Worm (Caenorhabditis elegans) whole organism, late embryonic: ENCODE results near the gene F02C12.2.

Experiments
- fax-1 ChIP-seq: sonication (generic microtip); optimal IDR thresholded peaks from 2 replicates; lab custom pipeline; 2016; ENCODE audit warnings: missing genotype, missing genetic modification characterization, missing compliant biosample characterization
- hlh-30 ChIP-seq: sonication (generic microtip); optimal IDR thresholded peaks from 2 replicates; lab custom pipeline; 2017; ENCODE audit warnings: antibody characterized with exemption, missing genetic modification characterization, missing compliant biosample characterization; ENCODE audit not compliant: insufficient read depth
- unc-86 ChIP-seq: sonication (generic microtip); optimal IDR thresholded peaks from 2 replicates; lab custom pipeline; 2016; ENCODE audit warnings: missing genetic modification characterization, missing compliant biosample characterization

DNA sequence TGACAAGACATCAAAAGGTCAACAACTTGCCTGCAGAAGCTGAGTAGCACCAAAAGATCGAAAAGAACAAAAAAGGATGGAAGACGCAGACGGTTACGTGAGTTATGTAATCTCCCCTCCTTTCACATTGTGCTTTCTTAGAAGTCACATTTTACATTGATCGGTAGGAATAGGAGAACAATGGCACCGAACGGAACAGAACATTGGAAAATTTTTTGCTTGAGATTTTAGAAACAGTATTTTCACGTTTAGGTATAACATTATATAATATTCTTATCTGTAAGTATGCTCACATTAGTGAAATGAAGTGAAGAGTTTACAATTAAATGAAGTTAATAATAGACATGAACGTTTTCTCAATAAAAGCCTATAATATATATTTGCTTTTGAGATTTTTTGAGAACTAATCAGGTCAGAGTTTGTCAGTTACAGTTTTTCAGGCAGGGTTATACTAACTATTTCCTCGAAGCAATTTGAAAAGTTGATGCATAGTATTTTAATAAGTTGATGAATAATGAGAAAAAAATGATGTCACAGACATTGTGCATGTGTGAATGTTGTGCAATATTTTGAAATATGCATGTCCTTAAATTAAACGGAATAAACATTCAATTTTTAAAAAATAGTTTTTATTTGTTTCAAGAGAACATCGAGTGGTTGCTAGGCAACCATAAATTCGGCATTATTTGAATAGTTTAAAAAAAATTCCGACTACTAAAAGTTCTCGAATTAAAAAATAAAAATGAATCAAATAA lies 18.0 kb downstream of the F02C12.2 start:
- TF ChIP-seq fax-1 (no peak), hlh-30 (tag; lab: Kevin White, UChicago) (no peak), unc-86 (tag; lab: Kevin White, UChicago) (no peak)
